Worm (Caenorhabditis elegans): Measurements from ENCODE around the gene C17B7.4.

- no peak for TF ChIP-seq unc-39 (tag; optimal IDR thresholded peaks at IDR 0.05)
- TF ChIP-seq ham-2 (GFP tag; optimal IDR thresholded peaks at IDR 0.05), result no peak
- TF ChIP-seq nhr-28 (tag; optimal IDR thresholded peaks at IDR 0.05), result no peak
- no peak for TF ChIP-seq elt-1 (tag; optimal IDR thresholded peaks at IDR 0.05; ENCODE audit: borderline replicate concordance, insufficient read depth)
- peak; percentile 49 for TF ChIP-seq hlh-1 (tag; optimal IDR thresholded peaks at IDR 0.05)
Measured at ce11 chrV:3315308-3315707, 23.8 kb upstream of the C17B7.4 start, which contains the start of gene arrd-19.
